Fruit fly (Drosophila melanogaster): ENCODE results near the gene CG15025.

CG15025 gene

DNA sequence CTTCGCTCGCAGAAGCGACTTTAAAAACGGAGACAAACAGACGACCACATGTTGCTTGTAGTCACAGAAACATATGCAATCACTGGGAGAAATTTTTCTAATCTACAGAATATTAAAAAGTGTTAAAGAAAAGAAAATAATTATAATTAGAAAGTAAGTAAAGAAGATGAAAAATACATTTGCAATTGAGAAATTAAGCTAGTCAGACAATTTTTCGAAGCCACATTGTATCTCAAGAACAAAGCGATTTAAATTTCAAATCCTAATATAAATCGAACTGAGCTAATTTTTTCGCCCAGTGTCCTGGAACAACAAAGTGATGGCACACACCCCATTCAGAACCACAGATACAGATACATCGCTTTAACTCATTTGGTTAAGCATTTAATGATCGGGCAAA is 25.6 kb downstream of the CG15025 start (continued):
- TF ChIP-seq Meics (GFP tag; optimal IDR thresholded peaks at IDR 0.05): peak; percentile 33
- TF ChIP-seq CG7963 (GFP tag; IDR thresholded peaks at IDR 0.05; ENCODE audit: partially characterized antibody): no peak
- TF ChIP-seq gcm2 (GFP tag; optimal IDR thresholded peaks at IDR 0.05): no peak
- TF ChIP-seq mirr (GFP tag; optimal IDR thresholded peaks at IDR 0.05): no peak
- peak; percentile 59 for TF ChIP-seq lmd (GFP tag; IDR thresholded peaks at IDR 0.05)
- TF ChIP-seq CG10543 (GFP tag; optimal IDR thresholded peaks at IDR 0.05): no peak
- TF ChIP-seq Kr (GFP tag; optimal IDR thresholded peaks at IDR 0.05): no peak
- no peak for TF ChIP-seq CG6683 (GFP tag; optimal IDR thresholded peaks at IDR 0.05)
- TF ChIP-seq knrl (GFP tag; IDR thresholded peaks at IDR 0.05; ENCODE audit: partially characterized antibody): no peak
- TF ChIP-seq CG11723 (GFP tag; optimal IDR thresholded peaks at IDR 0.05): peak; percentile 40
- TF ChIP-seq CG1603 (tag; optimal IDR thresholded peaks at IDR 0.05): peak; percentile 25
- TF ChIP-seq CG31365 (tag; optimal IDR thresholded peaks at IDR 0.05): no peak
- no peak for TF ChIP-seq corto (GFP tag; optimal IDR thresholded peaks at IDR 0.05)
- TF ChIP-seq CG12104 (GFP tag; optimal IDR thresholded peaks at IDR 0.05): peak; percentile 23
- TF ChIP-seq CG4820 (GFP tag; optimal IDR thresholded peaks at IDR 0.05): peak; percentile 66
- TF ChIP-seq jigr1 (GFP tag; IDR thresholded peaks at IDR 0.05): no peak
- peak; percentile 86 for TF ChIP-seq nmo (GFP tag; optimal IDR thresholded peaks at IDR 0.05)
- TF ChIP-seq CG12299 (tag; optimal IDR thresholded peaks at IDR 0.05): peak; percentile 28
- no peak for TF ChIP-seq CG17912 (GFP tag; optimal IDR thresholded peaks at IDR 0.05)
- TF ChIP-seq Chrac-16 (GFP tag; optimal IDR thresholded peaks at IDR 0.05): peak; percentile 54
- TF ChIP-seq CG14667 (GFP tag; IDR thresholded peaks at IDR 0.05): peak; percentile 40; the same call in 1 of the 2 replicates
- TF ChIP-seq CG11093 (GFP tag; IDR thresholded peaks at IDR 0.05): peak; percentile 51; the same call in 1 of the 3 replicates
- TF ChIP-seq CG4282 (GFP tag; optimal IDR thresholded peaks at IDR 0.05): no peak
- no peak for TF ChIP-seq MBD-R2 (GFP tag; IDR thresholded peaks at IDR 0.05)
- no peak for TF ChIP-seq caup (GFP tag; optimal IDR thresholded peaks at IDR 0.05; ENCODE audit: severe bottlenecking)
- peak; percentile 42 for TF ChIP-seq tio (GFP tag; optimal IDR thresholded peaks at IDR 0.05)
- peak; percentile 70 for TF ChIP-seq Sox102F (GFP tag; optimal IDR thresholded peaks at IDR 0.05)
- TF ChIP-seq CG11696 (GFP tag; IDR thresholded peaks at IDR 0.05): no peak
- no peak for TF ChIP-seq gfzf (GFP tag; optimal IDR thresholded peaks at IDR 0.05)
- peak; percentile 20 for TF ChIP-seq Jarid2 (GFP tag; optimal IDR thresholded peaks at IDR 0.05)
- no peak for TF ChIP-seq cg (GFP tag; optimal IDR thresholded peaks at IDR 0.05)
- no peak for TF ChIP-seq CG2116 (GFP tag; optimal IDR thresholded peaks at IDR 0.05)
- TF ChIP-seq CG12942 (GFP tag; optimal IDR thresholded peaks at IDR 0.05): peak; percentile 16
- TF ChIP-seq zen2 (GFP tag; IDR thresholded peaks at IDR 0.05; ENCODE audit: partially characterized antibody): no peak
- no peak for TF ChIP-seq CG8765 (GFP tag; IDR thresholded peaks at IDR 0.05)
- TF ChIP-seq Dll (GFP tag; IDR thresholded peaks at IDR 0.05; ENCODE audit: partially characterized antibody): no peak
- TF ChIP-seq salm (tag; optimal IDR thresholded peaks at IDR 0.05): peak; percentile 57
- no peak for TF ChIP-seq CG4617 (GFP tag; optimal IDR thresholded peaks at IDR 0.05; ENCODE audit: borderline replicate concordance)
- TF ChIP-seq HLH4C (GFP tag; IDR thresholded peaks at IDR 0.05; ENCODE audit: partially characterized antibody): no peak
- TF ChIP-seq CG17385 (GFP tag; optimal IDR thresholded peaks at IDR 0.05): peak; percentile 61
- peak; percentile 42 for TF ChIP-seq org-1 (GFP tag; optimal IDR thresholded peaks at IDR 0.05)
- TF ChIP-seq Dp (GFP tag; optimal IDR thresholded peaks at IDR 0.05): no peak
- no peak for TF ChIP-seq Lpt (GFP tag; optimal IDR thresholded peaks at IDR 0.05)
- TF ChIP-seq CG1792 (GFP tag; optimal IDR thresholded peaks at IDR 0.05): no peak
- TF ChIP-seq wek (GFP tag; optimal IDR thresholded peaks at IDR 0.05): no peak
- TF ChIP-seq trh (GFP tag; optimal IDR thresholded peaks at IDR 0.05): no peak
- TF ChIP-seq CG15601 (tag; optimal IDR thresholded peaks at IDR 0.05): peak; percentile 78
- peak; percentile 64 for TF ChIP-seq Med (GFP tag)
- no peak for TF ChIP-seq sc (optimal IDR thresholded peaks at IDR 0.05)
- TF ChIP-seq sc (GFP tag; optimal IDR thresholded peaks at IDR 0.05): peak; percentile 75
- no peak for TF ChIP-seq p53 (GFP tag; optimal IDR thresholded peaks at IDR 0.05)

All from whole organism, embryonic.